Fruit fly (Drosophila melanogaster) whole organism, embryonic: Measurements from ENCODE around the gene CG13012.

ENCODE experiments used
- Atf6 ChIP-seq: fragments of 200-800 bp; sonication (Bioruptor generic); IDR thresholded peaks from 2 replicates; pipeline ENCODE4 v1.3.6; 2022; ENCODE audit warnings: missing biosample characterization, missing genetic modification characterization
- Bdp1 ChIP-seq: fragments of 200-800 bp; sonication (Bioruptor generic); optimal IDR thresholded peaks from 3 replicates; lab custom pipeline; 2016; ENCODE audit warnings: missing biosample characterization, missing genetic modification characterization
- CG10654 ChIP-seq: fragments of 200-800 bp; sonication (Bioruptor generic); optimal IDR thresholded peaks from 2 replicates; lab custom pipeline; 2016; ENCODE audit warnings: missing biosample characterization, missing genetic modification characterization
- CG14441 ChIP-seq: fragments of 200-800 bp; sonication (Bioruptor generic); IDR thresholded peaks from 2 replicates; pipeline ENCODE4 v1.3.6; 2022; ENCODE audit warnings: missing biosample characterization, missing genetic modification characterization
- CG14667 ChIP-seq: fragments of 200-800 bp; sonication (Bioruptor generic); IDR thresholded peaks from 2 replicates; pipeline ENCODE4 v1.3.6; 2022; ENCODE audit warnings: missing biosample characterization, missing genetic modification characterization
- CG15073 ChIP-seq: fragments of 200-800 bp; sonication (Bioruptor generic); optimal IDR thresholded peaks from 2 replicates; lab custom pipeline; 2016; ENCODE audit warnings: missing biosample characterization, missing genetic modification characterization
- CG15601 ChIP-seq: fragments of 200-800 bp; sonication (Bioruptor generic); optimal IDR thresholded peaks from 3 replicates; lab custom pipeline; 2019; ENCODE audit warnings: missing biosample characterization, mild to moderate bottlenecking, missing genetic modification characterization, moderate library complexity
- CG1602 ChIP-seq: fragments of 200-800 bp; sonication (Bioruptor generic); optimal IDR thresholded peaks from 3 replicates; lab custom pipeline; 2016; ENCODE audit warnings: missing biosample characterization, missing genetic modification characterization
- CG16779 ChIP-seq: fragments of 200-800 bp; sonication (Bioruptor generic); IDR thresholded peaks from 2 replicates; pipeline ENCODE4 v1.3.6; 2022; ENCODE audit warnings: missing biosample characterization, missing genetic modification characterization
- CG17186 ChIP-seq: fragments of 200-800 bp; sonication (Bioruptor generic); optimal IDR thresholded peaks from 3 replicates; lab custom pipeline; 2017; ENCODE audit warnings: missing biosample characterization, missing genetic modification reagents, missing genetic modification characterization
- CG2120 ChIP-seq: fragments of 200-800 bp; sonication (Bioruptor generic); optimal IDR thresholded peaks from 3 replicates; lab custom pipeline; 2016; ENCODE audit warnings: missing biosample characterization, missing genetic modification characterization
- CG2712 ChIP-seq: fragments of 200-800 bp; optimal IDR thresholded peaks from 3 replicates; lab custom pipeline; 2019; ENCODE audit warnings: missing biosample characterization, mild to moderate bottlenecking, missing genetic modification characterization, moderate library complexity
- CG2875 ChIP-seq: fragments of 200-800 bp; sonication (Bioruptor generic); optimal IDR thresholded peaks from 2 replicates; lab custom pipeline; 2017; ENCODE audit warnings: missing biosample characterization, mild to moderate bottlenecking, missing genetic modification characterization, missing genetic modification reagents
- CG2889 ChIP-seq: fragments of 200-800 bp; sonication (Bioruptor generic); IDR thresholded peaks from 3 replicates; pipeline ENCODE4 v1.3.6; 2022; ENCODE audit warnings: missing biosample characterization, missing genetic modification characterization
- CG31441 ChIP-seq: fragments of 200-800 bp; sonication (Bioruptor generic); IDR thresholded peaks from 2 replicates; pipeline ENCODE4 v1.3.6; 2022; ENCODE audit warnings: missing biosample characterization, missing genetic modification characterization
- CG32532 ChIP-seq: fragments of 200-800 bp; sonication (Bioruptor generic); IDR thresholded peaks from 2 replicates; pipeline ENCODE4 v1.3.6; 2022; ENCODE audit warnings: missing biosample characterization, missing genetic modification characterization
- CG6654 ChIP-seq: fragments of 200-800 bp; sonication (Bioruptor generic); optimal IDR thresholded peaks from 2 replicates; lab custom pipeline; 2017; ENCODE audit warnings: missing biosample characterization, mild to moderate bottlenecking, missing genetic modification characterization
- CG6683 ChIP-seq: fragments of 200-800 bp; sonication (Bioruptor generic); optimal IDR thresholded peaks from 2 replicates; lab custom pipeline; 2017; ENCODE audit warnings: missing biosample characterization, mild to moderate bottlenecking, missing genetic modification characterization, missing genetic modification reagents
- CG6813 ChIP-seq: fragments of 200-800 bp; sonication (Bioruptor generic); optimal IDR thresholded peaks from 2 replicates; lab custom pipeline; 2017; ENCODE audit warnings: missing biosample characterization, missing genetic modification characterization, mild to moderate bottlenecking, moderate library complexity, missing genetic modification reagents
- CG7372 ChIP-seq: fragments of 200-800 bp; sonication (Bioruptor generic); IDR thresholded peaks from 2 replicates; pipeline ENCODE4 v1.3.6; 2022; ENCODE audit warnings: missing biosample characterization, missing genetic modification characterization
- CG7745 ChIP-seq: fragments of 200-800 bp; sonication (Bioruptor generic); optimal IDR thresholded peaks from 2 replicates; lab custom pipeline; 2018; ENCODE audit warnings: missing biosample characterization, mild to moderate bottlenecking, missing genetic modification characterization, moderate library complexity
- CG9727 ChIP-seq: fragments of 200-800 bp; sonication (Bioruptor generic); optimal IDR thresholded peaks from 3 replicates; lab custom pipeline; 2017; ENCODE audit warnings: missing biosample characterization, mild to moderate bottlenecking, missing genetic modification characterization
- CHES-1-like ChIP-seq: fragments of 200-800 bp; sonication (Bioruptor generic); optimal IDR thresholded peaks from 2 replicates; lab custom pipeline; 2016; ENCODE audit warnings: missing biosample characterization, missing genetic modification characterization
- D19A ChIP-seq: fragments of 200-800 bp; optimal IDR thresholded peaks from 3 replicates; lab custom pipeline; 2019; ENCODE audit warnings: missing biosample characterization, mild to moderate bottlenecking, missing genetic modification characterization, moderate library complexity
- Deaf1 ChIP-seq: fragments of 200-800 bp; optimal IDR thresholded peaks from 3 replicates; lab custom pipeline; 2019; ENCODE audit warnings: missing biosample characterization, mild to moderate bottlenecking, missing genetic modification characterization, moderate library complexity
- Dll ChIP-seq: fragments of 200-800 bp; sonication (Bioruptor generic); IDR thresholded peaks from 4 replicates; pipeline ENCODE4 v1.3.6; 2022; ENCODE audit warnings: missing biosample characterization, missing genetic modification characterization; ENCODE audit not compliant: partially characterized antibody
- Fer2 ChIP-seq: fragments of 200-800 bp; sonication (Bioruptor generic); optimal IDR thresholded peaks from 2 replicates; lab custom pipeline; 2018; ENCODE audit warnings: missing biosample characterization, mild to moderate bottlenecking, missing genetic modification characterization, moderate library complexity
- Hand ChIP-seq: fragments of 200-800 bp; sonication (Bioruptor generic); optimal IDR thresholded peaks from 2 replicates; lab custom pipeline; 2017; ENCODE audit warnings: mild to moderate bottlenecking, missing biosample characterization, missing genetic modification reagents, missing genetic modification characterization
- Hey ChIP-seq: fragments of 200-800 bp; sonication (Bioruptor generic); optimal IDR thresholded peaks from 3 replicates; lab custom pipeline; 2018; ENCODE audit warnings: missing biosample characterization, mild to moderate bottlenecking, missing genetic modification characterization
- Med ChIP-seq: fragments of 200-800 bp; sonication (Bioruptor generic); peaks from one replicate; lab custom pipeline; 2016; ENCODE audit warnings: missing biosample characterization, missing genetic modification characterization, mild to moderate bottlenecking, inconsistent platforms, moderate library complexity
- Xbp1 ChIP-seq: fragments of 200-800 bp; sonication (Bioruptor generic); optimal IDR thresholded peaks from 3 replicates; lab custom pipeline; 2016; ENCODE audit warnings: missing biosample characterization, mild to moderate bottlenecking, missing genetic modification characterization
- YL-1 ChIP-seq: fragments of 200-800 bp; sonication (Bioruptor generic); optimal IDR thresholded peaks from 3 replicates; lab custom pipeline; 2017; ENCODE audit warnings: missing biosample characterization, mild to moderate bottlenecking, missing genetic modification characterization
- corto ChIP-seq: fragments of 200-800 bp; sonication (Bioruptor generic); optimal IDR thresholded peaks from 2 replicates; lab custom pipeline; 2016; ENCODE audit warnings: missing biosample characterization, mild to moderate bottlenecking, missing genetic modification characterization, moderate library complexity
- crc ChIP-seq: fragments of 200-800 bp; sonication (Bioruptor generic); optimal IDR thresholded peaks from 2 replicates; lab custom pipeline; 2016; ENCODE audit warnings: missing biosample characterization, missing genetic modification characterization
- croc ChIP-seq: fragments of 200-800 bp; sonication (Bioruptor generic); conservative IDR thresholded peaks from 3 replicates; pipeline ENCODE4 v1.3.6; 2022; ENCODE audit warnings: missing biosample characterization, missing genetic modification characterization
- dmrt99B ChIP-seq: fragments of 200-800 bp; sonication (Bioruptor generic); optimal IDR thresholded peaks from 2 replicates; lab custom pipeline; 2018; ENCODE audit warnings: missing biosample characterization, mild to moderate bottlenecking, missing genetic modification characterization, moderate library complexity
- gcm ChIP-seq: fragments of 200-800 bp; sonication (Bioruptor generic); optimal IDR thresholded peaks from 2 replicates; lab custom pipeline; 2019; ENCODE audit warnings: missing biosample characterization, mild to moderate bottlenecking, missing genetic modification characterization, moderate library complexity
- grau ChIP-seq: fragments of 200-800 bp; optimal IDR thresholded peaks from 3 replicates; lab custom pipeline; 2019; ENCODE audit warnings: missing biosample characterization, mild to moderate bottlenecking, missing genetic modification characterization, moderate library complexity
- gsb-n ChIP-seq: fragments of 200-800 bp; sonication (Bioruptor generic); optimal IDR thresholded peaks from 3 replicates; lab custom pipeline; 2018; ENCODE audit warnings: missing biosample characterization, mild to moderate bottlenecking, missing genetic modification characterization
- gt ChIP-seq: fragments of 200-800 bp; sonication (Bioruptor generic); IDR thresholded peaks from 2 replicates; pipeline ENCODE4 v1.3.6; 2022; ENCODE audit warnings: missing biosample characterization, missing genetic modification characterization
- knrl ChIP-seq: fragments of 200-800 bp; sonication (Bioruptor generic); IDR thresholded peaks from 3 replicates; pipeline ENCODE4 v1.3.6; 2022; ENCODE audit warnings: missing biosample characterization, missing genetic modification characterization; ENCODE audit not compliant: partially characterized antibody
- lilli ChIP-seq: fragments of 200-800 bp; sonication (Bioruptor generic); optimal IDR thresholded peaks from 3 replicates; lab custom pipeline; 2016; ENCODE audit warnings: missing biosample characterization, missing genetic modification characterization
- mirr ChIP-seq: fragments of 200-800 bp; sonication (Bioruptor generic); optimal IDR thresholded peaks from 3 replicates; lab custom pipeline; 2018; ENCODE audit warnings: missing biosample characterization, mild to moderate bottlenecking, missing genetic modification characterization
- nom ChIP-seq: fragments of 200-800 bp; sonication (Bioruptor generic); optimal IDR thresholded peaks from 2 replicates; lab custom pipeline; 2017; ENCODE audit warnings: missing biosample characterization, missing genetic modification characterization, mild to moderate bottlenecking, moderate library complexity, missing genetic modification reagents
- odd ChIP-seq: fragments of 200-800 bp; sonication (Bioruptor generic); optimal IDR thresholded peaks from 2 replicates; lab custom pipeline; 2017; ENCODE audit warnings: missing biosample characterization, mild to moderate bottlenecking, missing genetic modification characterization
- pnt ChIP-seq: fragments of 200-800 bp; sonication (Bioruptor generic); optimal IDR thresholded peaks from 3 replicates; lab custom pipeline; 2016; ENCODE audit warnings: missing biosample characterization, missing genetic modification characterization
- ssp ChIP-seq: fragments of 200-800 bp; sonication (Bioruptor generic); IDR thresholded peaks from 2 replicates; pipeline ENCODE4 v1.3.6; 2022; ENCODE audit warnings: missing biosample characterization, missing genetic modification characterization
- yki ChIP-seq: fragments of >200 bp; optimal IDR thresholded peaks from 3 replicates; lab custom pipeline; 2018
- z ChIP-seq: fragments of 200-800 bp; sonication (Bioruptor generic); IDR thresholded peaks from 3 replicates; pipeline ENCODE4 v1.3.6; 2022; ENCODE audit warnings: missing biosample characterization, missing genetic modification characterization
- zen ChIP-seq: fragments of 200-800 bp; sonication (Bioruptor generic); optimal IDR thresholded peaks from 3 replicates; lab custom pipeline; 2018; ENCODE audit warnings: missing biosample characterization, mild to moderate bottlenecking, missing genetic modification characterization, moderate library complexity

Gene CG13012

DNA sequence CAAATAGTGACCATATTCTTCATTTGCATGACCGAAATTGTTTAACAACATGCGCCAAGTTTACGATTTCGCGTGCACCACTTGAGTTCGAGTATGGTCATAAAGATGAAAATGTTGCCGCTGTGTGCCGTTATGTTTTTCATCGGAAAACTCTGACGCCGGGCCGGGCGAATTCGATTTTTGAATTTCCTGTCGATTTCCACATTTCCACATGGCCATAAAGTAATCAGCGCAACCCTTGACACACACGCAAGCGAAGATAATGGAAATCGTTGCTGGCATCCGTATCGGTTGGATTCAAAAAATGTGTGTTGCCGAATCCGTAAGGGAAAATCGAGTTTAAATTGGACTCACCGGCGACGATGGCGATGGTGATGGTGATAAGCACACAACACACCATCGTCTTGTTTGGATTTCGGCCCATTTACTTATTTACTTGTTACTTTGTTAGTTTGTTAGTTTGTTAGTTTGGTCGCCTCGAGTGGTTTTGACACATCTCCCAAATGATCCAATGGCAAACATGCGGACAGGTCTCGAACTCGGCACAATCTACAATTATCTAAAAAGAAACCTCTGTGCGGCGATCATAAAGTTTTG, 31.9 kb downstream of the CG13012 start (continued):
- TF ChIP-seq CG9727 (GFP tag; lab: Kevin White, UChicago) = peak; percentile 74
- no peak for TF ChIP-seq CG10654 (GFP tag; lab: Kevin White, UChicago)
- TF ChIP-seq pnt = no peak
- TF ChIP-seq CG7745 (tag; lab: Kevin White, UChicago) = peak; percentile 66
- peak; percentile 39 for TF ChIP-seq gcm (GFP tag; lab: Kevin White, UChicago)
- TF ChIP-seq CG2889 (GFP tag; lab: Robert Waterston, UW) = no peak
- no peak for TF ChIP-seq yki (lab: Kevin White, UChicago)
- no peak for TF ChIP-seq Xbp1
- peak; percentile 26 for TF ChIP-seq CG1602 (GFP tag; lab: Kevin White, UChicago)
- TF ChIP-seq zen (tag; lab: Kevin White, UChicago) = peak; percentile 52
- TF ChIP-seq CG6683 (GFP tag; lab: Kevin White, UChicago) = no peak
- no peak for TF ChIP-seq crc (GFP tag; lab: Kevin White, UChicago)
- no peak for TF ChIP-seq Fer2 (tag; lab: Kevin White, UChicago)
- peak; percentile 29 for TF ChIP-seq Hey (tag; lab: Kevin White, UChicago)
- TF ChIP-seq CG15601 = peak; percentile 50
- no peak for TF ChIP-seq ssp (GFP tag; lab: Robert Waterston, UW)
- TF ChIP-seq Hand (GFP tag; lab: Kevin White, UChicago) = no peak
- peak; percentile 76 for TF ChIP-seq gsb-n (tag; lab: Kevin White, UChicago)
- TF ChIP-seq CG17186 (GFP tag; lab: Kevin White, UChicago) = no peak
- peak; percentile 37; the same call in 1 of the 2 replicates for TF ChIP-seq Atf6 (GFP tag; lab: Robert Waterston, UW)
- TF ChIP-seq nom (GFP tag; lab: Kevin White, UChicago) = no peak
- no peak for TF ChIP-seq lilli (GFP tag; lab: Kevin White, UChicago)
- TF ChIP-seq YL-1 (GFP tag; lab: Kevin White, UChicago) = peak; percentile 1
- no peak for TF ChIP-seq CG32532 (GFP tag; lab: Robert Waterston, UW)
- peak; percentile 80 for TF ChIP-seq CG2875
- no peak for TF ChIP-seq CG6654 (GFP tag; lab: Kevin White, UChicago)
- no peak for TF ChIP-seq croc (GFP tag; lab: Robert Waterston, UW)
- TF ChIP-seq grau = peak; percentile 2
- TF ChIP-seq knrl (GFP tag; lab: Robert Waterston, UW) = no peak
- TF ChIP-seq dmrt99B (tag; lab: Kevin White, UChicago) = peak; percentile 43
- peak; percentile 28 for TF ChIP-seq Bdp1 (GFP tag; lab: Kevin White, UChicago)
- no peak for TF ChIP-seq Deaf1
- no peak for TF ChIP-seq CHES-1-like
- TF ChIP-seq CG16779 (GFP tag; lab: Robert Waterston, UW) = no peak
- TF ChIP-seq CG14441 = no peak
- TF ChIP-seq corto (GFP tag; lab: Kevin White, UChicago) = no peak
- peak; percentile 41 for TF ChIP-seq CG2712 (tag; lab: Kevin White, UChicago)
- TF ChIP-seq odd (GFP tag; lab: Kevin White, UChicago) = peak; percentile 59
- 0 out of 4 replicates have a peak, but pooled peaks have one; percentile 14 for TF ChIP-seq Dll (GFP tag; lab: Robert Waterston, UW)
- 0 out of 3 replicates have a peak, but pooled peaks have one; percentile 28 for TF ChIP-seq z (GFP tag; lab: Robert Waterston, UW)
- TF ChIP-seq CG6813 = peak; percentile 83
- TF ChIP-seq CG2120 (GFP tag; lab: Kevin White, UChicago) = no peak
- no peak for TF ChIP-seq gt
- TF ChIP-seq D19A (tag; lab: Kevin White, UChicago) = peak; percentile 41
- peak; percentile 83 for TF ChIP-seq Med
- TF ChIP-seq CG15073 (GFP tag; lab: Kevin White, UChicago) = no peak
- TF ChIP-seq CG14667 (GFP tag; lab: Robert Waterston, UW) = no peak
- no peak; the same call in 1 of the 2 replicates for TF ChIP-seq CG31441 (GFP tag; lab: Robert Waterston, UW)
- TF ChIP-seq mirr = peak; percentile 25
- no peak for TF ChIP-seq CG7372 (GFP tag; lab: Robert Waterston, UW)
